Fruit fly (Drosophila melanogaster): ENCODE data around the gene CG11905.

- TF ChIP-seq D1 (tag; optimal IDR thresholded peaks at IDR 0.05): no peak
- no peak for TF ChIP-seq EcR (GFP tag; optimal IDR thresholded peaks at IDR 0.05)
- TF ChIP-seq CG9948 (tag; optimal IDR thresholded peaks at IDR 0.05): no peak
- TF ChIP-seq CG10348 (GFP tag; IDR thresholded peaks at IDR 0.05): no peak
- no peak for TF ChIP-seq CG4496 (GFP tag; IDR thresholded peaks at IDR 0.05)
- no peak for TF ChIP-seq Pif1A (GFP tag; optimal IDR thresholded peaks at IDR 0.05)
- TF ChIP-seq CG8301 (tag; optimal IDR thresholded peaks at IDR 0.05): no peak
- no peak for TF ChIP-seq CG15710 (tag; optimal IDR thresholded peaks at IDR 0.05)
- TF ChIP-seq CG13204 (GFP tag; optimal IDR thresholded peaks at IDR 0.05): no peak
- TF ChIP-seq rn (GFP tag; IDR thresholded peaks at IDR 0.05): no peak
- TF ChIP-seq gl (tag; optimal IDR thresholded peaks at IDR 0.05): no peak
- no peak for TF ChIP-seq CG8159 (tag; optimal IDR thresholded peaks at IDR 0.05)
These were observed 49.6 kb upstream of the CG11905 start for dm6 chr3L:16984813-16985387.
